Fruit fly (Drosophila melanogaster) whole organism, adult: ENCODE measurements around the gene CG34268.

Experiments used
- CG11617 ChIP-seq: fragments of 200-800 bp; sonication (Bioruptor generic); optimal IDR thresholded peaks from 2 replicates; lab custom pipeline; 2017; ENCODE audit warnings: mild to moderate bottlenecking, missing biosample characterization, missing genetic modification reagents, missing genetic modification characterization
- CG12768 ChIP-seq: fragments of 200-800 bp; sonication (Bioruptor generic); optimal IDR thresholded peaks from 2 replicates; lab custom pipeline; 2017; ENCODE audit warnings: missing biosample characterization, missing genetic modification characterization, mild to moderate bottlenecking, moderate library complexity, missing genetic modification reagents
- CG1620 ChIP-seq: fragments of 200-800 bp; sonication (Bioruptor generic); optimal IDR thresholded peaks from 2 replicates; lab custom pipeline; 2016; ENCODE audit warnings: missing biosample characterization, missing genetic modification characterization
- CG5204 ChIP-seq: fragments of 200-800 bp; sonication (Bioruptor generic); optimal IDR thresholded peaks from 2 replicates; lab custom pipeline; 2016; ENCODE audit warnings: missing biosample characterization, missing genetic modification characterization
- CG7045 ChIP-seq: fragments of 200-800 bp; sonication (Bioruptor generic); optimal IDR thresholded peaks from 2 replicates; lab custom pipeline; 2017; ENCODE audit warnings: missing biosample characterization, mild to moderate bottlenecking, missing genetic modification characterization
- CG7101 ChIP-seq: fragments of 200-800 bp; sonication (Bioruptor generic); optimal IDR thresholded peaks from 2 replicates; lab custom pipeline; 2018; ENCODE audit warnings: missing biosample characterization, mild to moderate bottlenecking, missing genetic modification characterization, moderate library complexity
- Clk ChIP-seq: fragments of 200-800 bp; sonication (Bioruptor generic); optimal IDR thresholded peaks from 2 replicates; lab custom pipeline; 2017; ENCODE audit warnings: missing biosample characterization, missing genetic modification characterization
- Crg-1 ChIP-seq: fragments of 200-800 bp; sonication (Bioruptor generic); optimal IDR thresholded peaks from 2 replicates; lab custom pipeline; 2016; ENCODE audit warnings: missing biosample characterization, missing genetic modification characterization
- Hr96 ChIP-seq: fragments of 200-800 bp; sonication (Bioruptor generic); optimal IDR thresholded peaks from 2 replicates; lab custom pipeline; 2016; ENCODE audit warnings: missing biosample characterization, missing genetic modification characterization
- Mnt ChIP-seq: fragments of 200-800 bp; sonication (Bioruptor generic); optimal IDR thresholded peaks from 2 replicates; lab custom pipeline; 2016; ENCODE audit warnings: missing biosample characterization, mild to moderate bottlenecking, missing genetic modification characterization
- cnc ChIP-seq, 2 experiments: fragments of >200 bp; optimal IDR thresholded peaks; 2 replicates each; lab custom pipeline; 2017
- kay ChIP-seq: fragments of 200-800 bp; sonication (Bioruptor generic); peaks from one replicate; lab custom pipeline; 2016; ENCODE audit warnings: missing biosample characterization, missing genetic modification characterization, borderline replicate concordance
- pad ChIP-seq: fragments of 200-800 bp; sonication (Bioruptor generic); optimal IDR thresholded peaks from 3 replicates; lab custom pipeline; 2017; ENCODE audit warnings: missing biosample characterization, missing genetic modification characterization, mild to moderate bottlenecking, moderate library complexity, missing genetic modification reagents
- toe ChIP-seq: fragments of 200-800 bp; sonication (Bioruptor generic); optimal IDR thresholded peaks from 2 replicates; lab custom pipeline; 2016; ENCODE audit warnings: missing biosample characterization, missing genetic modification characterization

- TF ChIP-seq cnc (optimal IDR thresholded peaks at IDR 0.05; lab: Kevin White, UChicago) (no peak), CG11617 (GFP tag; lab: Kevin White, UChicago) (peak; percentile 33), toe (GFP tag; lab: Kevin White, UChicago) (no peak), pad (GFP tag; lab: Kevin White, UChicago) (peak; percentile 20), Crg-1 (peak; percentile 55), CG5204 (GFP tag; lab: Kevin White, UChicago) (no peak), Mnt (GFP tag; lab: Kevin White, UChicago) (peak; percentile 43), CG12768 (peak; percentile 62), CG7045 (no peak), Hr96 (GFP tag; lab: Kevin White, UChicago) (no peak), kay (GFP tag; lab: Kevin White, UChicago) (peak; percentile 98), CG1620 (GFP tag; lab: Kevin White, UChicago) (no peak), CG7101 (no peak), Clk (peak; percentile 24)
These were observed 47.8 kb downstream of the CG34268 start for dm6 chr3L:548304-549198.
